1 fruit fly cellular context compared by ENCODE assay signal in genomic region chr2L:6561463-6562357, dm6.
TF ChIP-seq lines count a peak whose summit lies in the region.

Trmt6 (minus strand) TSS chr2L:6562289.
Ent2 (plus strand) TSS chr2L:6562325.

TF ChIP-seq in whole organism, embryonic, 481 proteins besides CTCF, POLR2A, EP300 and RAD21 (continued from another document and continues in another):
- TF ChIP-seq tup (GFP tag; optimal IDR thresholded peaks at IDR 0.05; lab: Kevin White, UChicago) (peak; percentile 90), CG7987 (GFP tag; optimal IDR thresholded peaks at IDR 0.05; lab: Kevin White, UChicago) (peak; percentile 82), CG7786 (GFP tag; optimal IDR thresholded peaks at IDR 0.05; lab: Kevin White, UChicago) (peak; percentile 98), CG6791 (GFP tag; IDR thresholded peaks at IDR 0.05; lab: Robert Waterston, UW; ENCODE audit: partially characterized antibody) (0 out of 3 replicates have a peak, but pooled peaks have one; percentile 51), CG12391 (tag; optimal IDR thresholded peaks at IDR 0.05; lab: Kevin White, UChicago) (peak; percentile 91), CG2875 (GFP tag; optimal IDR thresholded peaks at IDR 0.05; lab: Kevin White, UChicago) (peak; percentile 85), NFAT (GFP tag; IDR thresholded peaks at IDR 0.05; lab: Robert Waterston, UW) (peak; percentile 98), insv (GFP tag; optimal IDR thresholded peaks at IDR 0.05; lab: Kevin White, UChicago) (peak in 1 of 2 experiments; percentile 50), exex (tag; optimal IDR thresholded peaks at IDR 0.05; lab: Kevin White, UChicago) (peak; percentile 83), CG2678 (tag; optimal IDR thresholded peaks at IDR 0.05; lab: Kevin White, UChicago) (peak; percentile 96), CG2120 (GFP tag; optimal IDR thresholded peaks at IDR 0.05; lab: Kevin White, UChicago) (peak; percentile 98), lov (optimal IDR thresholded peaks at IDR 0.05; lab: Kevin White, UChicago) (no peak), lov (GFP tag; IDR thresholded peaks at IDR 0.05; lab: Robert Waterston, UW) (peak; percentile 98), CG17328 (GFP tag; IDR thresholded peaks at IDR 0.05; lab: Robert Waterston, UW) (peak; percentile 97), sug (tag; optimal IDR thresholded peaks at IDR 0.05; lab: Kevin White, UChicago) (peak; percentile 91), wdn (GFP tag; IDR thresholded peaks at IDR 0.05; lab: Robert Waterston, UW) (peak; percentile 97), grau (tag; optimal IDR thresholded peaks at IDR 0.05; lab: Kevin White, UChicago) (peak; percentile 94), Spps (tag; optimal IDR thresholded peaks at IDR 0.05; lab: Kevin White, UChicago) (peak; percentile 58), amos (GFP tag; IDR thresholded peaks at IDR 0.05; lab: Robert Waterston, UW; ENCODE audit: partially characterized antibody) (no peak; the same call in 1 of the 2 replicates), NK7.1 (GFP tag; optimal IDR thresholded peaks at IDR 0.05; lab: Kevin White, UChicago) (peak; percentile 89), CG12769 (tag; optimal IDR thresholded peaks at IDR 0.05; lab: Kevin White, UChicago) (peak; percentile 98), CG4854 (GFP tag; optimal IDR thresholded peaks at IDR 0.05; lab: Kevin White, UChicago) (peak; percentile 93), Meics (GFP tag; optimal IDR thresholded peaks at IDR 0.05; lab: Kevin White, UChicago) (peak; percentile 99), sqz (GFP tag; optimal IDR thresholded peaks at IDR 0.05; lab: Kevin White, UChicago) (peak; percentile 50), seq (GFP tag; IDR thresholded peaks at IDR 0.05; lab: Robert Waterston, UW) (peak; percentile 94), slbo (GFP tag; IDR thresholded peaks at IDR 0.05; lab: Robert Waterston, UW) (peak; percentile 99), phol (tag; optimal IDR thresholded peaks at IDR 0.05; lab: Kevin White, UChicago) (peak; percentile 94), sob (GFP tag; IDR thresholded peaks at IDR 0.05; lab: Robert Waterston, UW) (peak; percentile 98), CG18619 (GFP tag; optimal IDR thresholded peaks at IDR 0.05; lab: Kevin White, UChicago) (peak; percentile 95), CG12219 (GFP tag; optimal IDR thresholded peaks at IDR 0.05; lab: Kevin White, UChicago) (peak; percentile 92), fd96Cb (tag; optimal IDR thresholded peaks at IDR 0.05; lab: Kevin White, UChicago) (peak; percentile 95), Dad (GFP tag; optimal IDR thresholded peaks at IDR 0.05; lab: Kevin White, UChicago) (peak; percentile 92), E2f2 (GFP tag; IDR thresholded peaks at IDR 0.05; lab: Robert Waterston, UW) (peak; percentile 79), CG30403 (GFP tag; optimal IDR thresholded peaks at IDR 0.05; lab: Kevin White, UChicago) (peak; percentile 95), stwl (tag; optimal IDR thresholded peaks at IDR 0.05; lab: Kevin White, UChicago) (peak; percentile 58), Doc2 (GFP tag; IDR thresholded peaks at IDR 0.05; lab: Robert Waterston, UW) (peak; percentile 93), rib (GFP tag; IDR thresholded peaks at IDR 0.05; lab: Robert Waterston, UW) (peak; percentile 95), ash1 (GFP tag; optimal IDR thresholded peaks at IDR 0.05; lab: Kevin White, UChicago) (peak; percentile 73), CG14860 (GFP tag; IDR thresholded peaks at IDR 0.05; lab: Robert Waterston, UW; ENCODE audit: partially characterized antibody) (no peak), Gug (GFP tag; IDR thresholded peaks at IDR 0.05; lab: Robert Waterston, UW) (peak; percentile 99), klu (GFP tag; IDR thresholded peaks at IDR 0.05; lab: Robert Waterston, UW) (peak; percentile 95), CG33213 (GFP tag; optimal IDR thresholded peaks at IDR 0.05; lab: Kevin White, UChicago) (peak; percentile 92), CG12104 (GFP tag; optimal IDR thresholded peaks at IDR 0.05; lab: Kevin White, UChicago) (peak; percentile 85), Hr3 (GFP tag; optimal IDR thresholded peaks at IDR 0.05; lab: Kevin White, UChicago) (peak; percentile 94), danr (GFP tag; IDR thresholded peaks at IDR 0.05; lab: Robert Waterston, UW) (peak; percentile 94), tgo (GFP tag; IDR thresholded peaks at IDR 0.05; lab: Robert Waterston, UW) (peak; percentile 97), Sox102F (GFP tag; optimal IDR thresholded peaks at IDR 0.05; lab: Kevin White, UChicago) (peak; percentile 95), ttk (GFP tag; IDR thresholded peaks at IDR 0.05; lab: Robert Waterston, UW) (peak; percentile 97), Asciz (GFP tag; optimal IDR thresholded peaks at IDR 0.05; lab: Kevin White, UChicago) (peak; percentile 90), ro (GFP tag; IDR thresholded peaks at IDR 0.05; lab: Robert Waterston, UW) (peak; percentile 90), CG4282 (GFP tag; optimal IDR thresholded peaks at IDR 0.05; lab: Kevin White, UChicago) (peak; percentile 91), CG2116 (GFP tag; optimal IDR thresholded peaks at IDR 0.05; lab: Kevin White, UChicago) (peak; percentile 68), Hmr (GFP tag; optimal IDR thresholded peaks at IDR 0.05; lab: Kevin White, UChicago) (peak; percentile 94), gcm2 (GFP tag; optimal IDR thresholded peaks at IDR 0.05; lab: Kevin White, UChicago) (peak; percentile 90), ci (GFP tag; IDR thresholded peaks at IDR 0.05; lab: Robert Waterston, UW) (peak; percentile 98), zfh1 (GFP tag; IDR thresholded peaks at IDR 0.05; lab: Robert Waterston, UW) (peak; percentile 98), Dref (GFP tag; IDR thresholded peaks at IDR 0.05; lab: Robert Waterston, UW) (peak; percentile 49), CG6854 (GFP tag; optimal IDR thresholded peaks at IDR 0.05; lab: Kevin White, UChicago) (peak; percentile 80), toy (GFP tag; IDR thresholded peaks at IDR 0.05; lab: Robert Waterston, UW) (peak; percentile 95), fd64A (GFP tag; optimal IDR thresholded peaks at IDR 0.05; lab: Kevin White, UChicago) (peak; percentile 86), CG3281 (GFP tag; optimal IDR thresholded peaks at IDR 0.05; lab: Kevin White, UChicago) (peak; percentile 93), h (optimal IDR thresholded peaks at IDR 0.05; lab: Kevin White, UChicago) (no peak), p53 (GFP tag; optimal IDR thresholded peaks at IDR 0.05; lab: Kevin White, UChicago) (peak; percentile 82), Kr (GFP tag; optimal IDR thresholded peaks at IDR 0.05; lab: Kevin White, UChicago) (no peak), sima (GFP tag; optimal IDR thresholded peaks at IDR 0.05; lab: Kevin White, UChicago) (peak; percentile 85), zen (tag; optimal IDR thresholded peaks at IDR 0.05; lab: Kevin White, UChicago) (peak; percentile 88), CG11456 (GFP tag; IDR thresholded peaks at IDR 0.05; lab: Robert Waterston, UW) (peak; percentile 99), prd (optimal IDR thresholded peaks at IDR 0.05; lab: Kevin White, UChicago) (no peak), prd (GFP tag; IDR thresholded peaks at IDR 0.05; lab: Robert Waterston, UW) (peak; percentile 99), CG16815 (GFP tag; optimal IDR thresholded peaks at IDR 0.05; lab: Kevin White, UChicago) (peak; percentile 96), maf-S (GFP tag; optimal IDR thresholded peaks at IDR 0.05; lab: Kevin White, UChicago) (peak; percentile 94), vfl (GFP tag; optimal IDR thresholded peaks at IDR 0.05; lab: Kevin White, UChicago) (peak; percentile 93), disco-r (GFP tag; optimal IDR thresholded peaks at IDR 0.05; lab: Kevin White, UChicago) (peak; percentile 91), CG1832 (GFP tag; optimal IDR thresholded peaks at IDR 0.05; lab: Kevin White, UChicago) (no peak), Bteb2 (GFP tag; optimal IDR thresholded peaks at IDR 0.05; lab: Kevin White, UChicago) (peak; percentile 85), CG43689 (GFP tag; IDR thresholded peaks at IDR 0.05; lab: Robert Waterston, UW) (peak; percentile 89), Nf-YB (GFP tag; optimal IDR thresholded peaks at IDR 0.05; lab: Kevin White, UChicago) (peak; percentile 77), Rfx (GFP tag; IDR thresholded peaks at IDR 0.05; lab: Robert Waterston, UW) (peak; percentile 99), CG18262 (tag; optimal IDR thresholded peaks at IDR 0.05; lab: Kevin White, UChicago) (peak; percentile 93), ranshi (GFP tag; IDR thresholded peaks at IDR 0.05; lab: Robert Waterston, UW) (peak; percentile 98), ems (GFP tag; optimal IDR thresholded peaks at IDR 0.05; lab: Kevin White, UChicago) (peak; percentile 96), Nf-YC (tag; optimal IDR thresholded peaks at IDR 0.05; lab: Kevin White, UChicago) (peak; percentile 79), trh (GFP tag; optimal IDR thresholded peaks at IDR 0.05; lab: Kevin White, UChicago) (peak; percentile 86), bcd (GFP tag; optimal IDR thresholded peaks at IDR 0.05; lab: Kevin White, UChicago) (peak; percentile 96), mirr (GFP tag; optimal IDR thresholded peaks at IDR 0.05; lab: Kevin White, UChicago) (peak; percentile 96), dm (GFP tag; optimal IDR thresholded peaks at IDR 0.05; lab: Kevin White, UChicago) (peak; percentile 91), CG7963 (GFP tag; IDR thresholded peaks at IDR 0.05; lab: Robert Waterston, UW; ENCODE audit: partially characterized antibody) (no peak), CG2202 (tag; optimal IDR thresholded peaks at IDR 0.05; lab: Kevin White, UChicago) (peak; percentile 77), cad (GFP tag; optimal IDR thresholded peaks at IDR 0.05; lab: Kevin White, UChicago) (peak; percentile 30), MBD-R2 (GFP tag; IDR thresholded peaks at IDR 0.05; lab: Robert Waterston, UW) (peak; percentile 96), Six4 (GFP tag; optimal IDR thresholded peaks at IDR 0.05; lab: Kevin White, UChicago) (peak; percentile 91), CG7271 (tag; optimal IDR thresholded peaks at IDR 0.05; lab: Kevin White, UChicago) (peak; percentile 79), CG12236 (GFP tag; optimal IDR thresholded peaks at IDR 0.05; lab: Kevin White, UChicago) (peak; percentile 92), CG12299 (tag; optimal IDR thresholded peaks at IDR 0.05; lab: Kevin White, UChicago) (peak; percentile 72), ham (GFP tag; IDR thresholded peaks at IDR 0.05; lab: Robert Waterston, UW) (peak; percentile 88), Pdp1 (GFP tag; optimal IDR thresholded peaks at IDR 0.05; lab: Kevin White, UChicago) (peak; percentile 96 to 97), Opbp (GFP tag; IDR thresholded peaks at IDR 0.05; lab: Robert Waterston, UW; ENCODE audit: partially characterized antibody) (0 out of 3 replicates have a peak, but pooled peaks have one; percentile 37), CG12942 (GFP tag; optimal IDR thresholded peaks at IDR 0.05; lab: Kevin White, UChicago) (peak; percentile 93), CG12071 (GFP tag; optimal IDR thresholded peaks at IDR 0.05; lab: Kevin White, UChicago) (peak; percentile 96), gsb (GFP tag; IDR thresholded peaks at IDR 0.05; lab: Robert Waterston, UW) (peak; percentile 95), Ssrp (tag; optimal IDR thresholded peaks at IDR 0.05; lab: Kevin White, UChicago) (peak; percentile 93), br (optimal IDR thresholded peaks at IDR 0.05; lab: Kevin White, UChicago) (no peak), abd-A (tag; optimal IDR thresholded peaks at IDR 0.05; lab: Kevin White, UChicago) (peak; percentile 90), chm (GFP tag; IDR thresholded peaks at IDR 0.05; lab: Robert Waterston, UW) (peak; percentile 94), otp (GFP tag; IDR thresholded peaks at IDR 0.05; lab: Robert Waterston, UW) (peak; percentile 96), Rx (GFP tag; IDR thresholded peaks at IDR 0.05; lab: Robert Waterston, UW) (peak; percentile 98), CG11560 (tag; IDR thresholded peaks at IDR 0.05; lab: Robert Waterston, UW) (peak; percentile 91), oc (tag; optimal IDR thresholded peaks at IDR 0.05; lab: Kevin White, UChicago) (peak; percentile 88), Nf-YA (GFP tag; IDR thresholded peaks at IDR 0.05; lab: Robert Waterston, UW) (peak; percentile 94), Atf-2 (GFP tag; optimal IDR thresholded peaks at IDR 0.05; lab: Kevin White, UChicago) (peak; percentile 94), gsb-n (tag; optimal IDR thresholded peaks at IDR 0.05; lab: Kevin White, UChicago) (peak; percentile 85), Adf1 (GFP tag; IDR thresholded peaks at IDR 0.05; lab: Robert Waterston, UW) (peak; percentile 77), Hr78 (GFP tag; optimal IDR thresholded peaks at IDR 0.05; lab: Kevin White, UChicago) (peak in 1 of 2 experiments; percentile 80), CG15514 (GFP tag; optimal IDR thresholded peaks at IDR 0.05; lab: Kevin White, UChicago) (peak; percentile 90), gro (GFP tag; optimal IDR thresholded peaks at IDR 0.05; lab: Kevin White, UChicago) (peak; percentile 95), ssp (GFP tag; IDR thresholded peaks at IDR 0.05; lab: Robert Waterston, UW) (peak; percentile 91), CG17612 (GFP tag; IDR thresholded peaks at IDR 0.05; lab: Robert Waterston, UW) (peak; percentile 94), Doc3 (GFP tag; IDR thresholded peaks at IDR 0.05; lab: Robert Waterston, UW; ENCODE audit: partially characterized antibody) (no peak), Elba2 (GFP tag; optimal IDR thresholded peaks at IDR 0.05; lab: Kevin White, UChicago) (peak; percentile 76), mam (GFP tag; optimal IDR thresholded peaks at IDR 0.05; lab: Kevin White, UChicago) (peak; percentile 98), Hmx (GFP tag; optimal IDR thresholded peaks at IDR 0.05; lab: Kevin White, UChicago) (peak; percentile 89), CG2199 (GFP tag; IDR thresholded peaks at IDR 0.05; lab: Robert Waterston, UW) (peak; percentile 95), CG10366 (GFP tag; IDR thresholded peaks at IDR 0.05; lab: Robert Waterston, UW) (peak; percentile 98), luna (GFP tag; optimal IDR thresholded peaks at IDR 0.05; lab: Kevin White, UChicago) (peak; percentile 92), CG17361 (GFP tag; IDR thresholded peaks at IDR 0.05; lab: Robert Waterston, UW) (peak; percentile 97), CG15601 (tag; optimal IDR thresholded peaks at IDR 0.05; lab: Kevin White, UChicago) (peak; percentile 85), CG4730 (GFP tag; IDR thresholded peaks at IDR 0.05; lab: Robert Waterston, UW) (peak; percentile 97), CG13287 (GFP tag; IDR thresholded peaks at IDR 0.05; lab: Robert Waterston, UW; ENCODE audit: partially characterized antibody) (no peak; the same call in 1 of the 2 replicates), CG10209 (GFP tag; optimal IDR thresholded peaks at IDR 0.05; lab: Kevin White, UChicago) (peak; percentile 95), CG3847 (GFP tag; IDR thresholded peaks at IDR 0.05; lab: Robert Waterston, UW) (peak; percentile 97), crol (GFP tag; IDR thresholded peaks at IDR 0.05; lab: Robert Waterston, UW) (peak; percentile 69)
